Fruit fly (Drosophila melanogaster) whole organism, embryonic: ENCODE data around the gene CG14947.

Source experiments
- Atf6 ChIP-seq: fragments of 200-800 bp; sonication (Bioruptor generic); IDR thresholded peaks from 2 replicates; pipeline ENCODE4 v1.3.6; 2022; ENCODE audit warnings: missing biosample characterization, missing genetic modification characterization
- Awh ChIP-seq: fragments of 200-800 bp; sonication (Bioruptor generic); IDR thresholded peaks from 2 replicates; pipeline ENCODE4, ENCODE4 v1.3.6; 2022; ENCODE audit warnings: missing biosample characterization, missing genetic modification characterization
- CG10209 ChIP-seq: fragments of 200-800 bp; sonication (Bioruptor generic); optimal IDR thresholded peaks from 3 replicates; lab custom pipeline; 2017; ENCODE audit warnings: missing biosample characterization, mild to moderate bottlenecking, missing genetic modification characterization, missing genetic modification reagents
- CG14050 ChIP-seq: fragments of 200-800 bp; sonication (Bioruptor generic); IDR thresholded peaks from 3 replicates; pipeline ENCODE4 v1.3.6; 2022; ENCODE audit warnings: missing biosample characterization, missing genetic modification characterization
- CG14667 ChIP-seq: fragments of 200-800 bp; sonication (Bioruptor generic); IDR thresholded peaks from 2 replicates; pipeline ENCODE4 v1.3.6; 2022; ENCODE audit warnings: missing biosample characterization, missing genetic modification characterization
- CG14965 ChIP-seq: fragments of 200-800 bp; sonication (Bioruptor generic); optimal IDR thresholded peaks from 2 replicates; lab custom pipeline; 2016; ENCODE audit warnings: missing biosample characterization, missing genetic modification characterization, borderline replicate concordance
- CG15479 ChIP-seq: fragments of 200-800 bp; sonication (Bioruptor generic); optimal IDR thresholded peaks from 3 replicates; lab custom pipeline; 2019; ENCODE audit warnings: missing biosample characterization, mild to moderate bottlenecking, missing genetic modification characterization, moderate library complexity
- CG2202 ChIP-seq: fragments of 200-800 bp; sonication (Bioruptor generic); optimal IDR thresholded peaks from 2 replicates; lab custom pipeline; 2018; ENCODE audit warnings: missing biosample characterization, mild to moderate bottlenecking, missing genetic modification characterization
- CG2712 ChIP-seq: fragments of 200-800 bp; optimal IDR thresholded peaks from 3 replicates; lab custom pipeline; 2019; ENCODE audit warnings: missing biosample characterization, mild to moderate bottlenecking, missing genetic modification characterization, moderate library complexity
- CG32772 ChIP-seq: fragments of 200-800 bp; sonication (Bioruptor generic); IDR thresholded peaks from 2 replicates; pipeline ENCODE4 v1.3.6; 2022; ENCODE audit warnings: missing biosample characterization, missing genetic modification characterization
- CG33213 ChIP-seq: fragments of 200-800 bp; sonication (Bioruptor generic); optimal IDR thresholded peaks from 3 replicates; lab custom pipeline; 2016; ENCODE audit warnings: missing biosample characterization, missing genetic modification characterization
- CG3995 ChIP-seq: fragments of 200-800 bp; sonication (Bioruptor generic); optimal IDR thresholded peaks from 3 replicates; lab custom pipeline; 2016; ENCODE audit warnings: missing biosample characterization, missing genetic modification characterization
- CG6689 ChIP-seq: fragments of 200-800 bp; sonication (Bioruptor generic); IDR thresholded peaks from 2 replicates; pipeline ENCODE4 v1.3.6; 2022; ENCODE audit warnings: missing biosample characterization, missing genetic modification characterization
- CG6813 ChIP-seq: fragments of 200-800 bp; sonication (Bioruptor generic); optimal IDR thresholded peaks from 2 replicates; lab custom pipeline; 2017; ENCODE audit warnings: missing biosample characterization, missing genetic modification characterization, mild to moderate bottlenecking, moderate library complexity, missing genetic modification reagents
- CG7271 ChIP-seq: fragments of 200-800 bp; sonication (Bioruptor generic); optimal IDR thresholded peaks from 2 replicates; lab custom pipeline; 2018; ENCODE audit warnings: missing biosample characterization, mild to moderate bottlenecking, missing genetic modification characterization, moderate library complexity
- CG7839 ChIP-seq: fragments of 200-800 bp; sonication (Bioruptor generic); optimal IDR thresholded peaks from 3 replicates; lab custom pipeline; 2018; ENCODE audit warnings: missing biosample characterization, mild to moderate bottlenecking, missing genetic modification characterization, moderate library complexity
- CG8290 ChIP-seq, 3 experiments: fragments of 200-800 bp; sonication (Bioruptor generic); optimal IDR thresholded peaks; 2 replicates each; lab custom pipeline; 2016 to 2019; ENCODE audit warnings: missing biosample characterization in 3 of 3, missing genetic modification characterization in 3 of 3, mild to moderate bottlenecking in 2 of 3, moderate library complexity in 1 of 3
- CHES-1-like ChIP-seq: fragments of 200-800 bp; sonication (Bioruptor generic); optimal IDR thresholded peaks from 2 replicates; lab custom pipeline; 2016; ENCODE audit warnings: missing biosample characterization, missing genetic modification characterization
- ERR ChIP-seq: fragments of 200-800 bp; sonication (Bioruptor generic); optimal IDR thresholded peaks from 2 replicates; lab custom pipeline; 2016; ENCODE audit warnings: missing biosample characterization, missing genetic modification characterization
- Ets65A ChIP-seq: fragments of 200-800 bp; sonication (Bioruptor generic); peaks from one replicate; lab custom pipeline; 2016; ENCODE audit warnings: missing biosample characterization, missing genetic modification characterization
- Ets97D ChIP-seq: fragments of 200-800 bp; sonication (Bioruptor generic); optimal IDR thresholded peaks from 3 replicates; lab custom pipeline; 2016; ENCODE audit warnings: missing biosample characterization, missing genetic modification characterization
- HLHmδ ChIP-seq: fragments of 200-800 bp; sonication (Bioruptor generic); optimal IDR thresholded peaks from 2 replicates; lab custom pipeline; 2018; ENCODE audit warnings: missing biosample characterization, mild to moderate bottlenecking, missing genetic modification characterization, moderate library complexity
- Hr78 ChIP-seq, 2 experiments: fragments of 200-800 bp in 1 of 2; fragments of >200 bp in 1 of 2; sonication (Bioruptor generic) in 1 of 2; optimal IDR thresholded peaks; 2 replicates each; lab custom pipeline; 2017 to 2019; ENCODE audit warnings: missing biosample characterization in 2 of 2, missing genetic modification characterization in 2 of 2, mild to moderate bottlenecking in 1 of 2, moderate library complexity in 1 of 2
- Kr ChIP-seq: fragments of 200-800 bp; sonication (Bioruptor generic); optimal IDR thresholded peaks from 2 replicates; lab custom pipeline; 2017; ENCODE audit warnings: missing biosample characterization, mild to moderate bottlenecking, missing genetic modification characterization
- MTF-1 ChIP-seq: fragments of 200-800 bp; sonication (Bioruptor generic); optimal IDR thresholded peaks from 2 replicates; lab custom pipeline; 2018; ENCODE audit warnings: missing biosample characterization, mild to moderate bottlenecking, missing genetic modification characterization, borderline replicate concordance
- Opbp ChIP-seq: fragments of 200-800 bp; sonication (Bioruptor generic); IDR thresholded peaks from 3 replicates; pipeline ENCODE4 v1.3.6; 2022; ENCODE audit warnings: missing biosample characterization, missing genetic modification characterization; ENCODE audit not compliant: partially characterized antibody
- Optix ChIP-seq: fragments of 200-800 bp; sonication (Bioruptor generic); IDR thresholded peaks from 3 replicates; pipeline ENCODE4 v1.3.6; 2022; ENCODE audit warnings: missing biosample characterization, missing genetic modification characterization
- Rfx ChIP-seq: fragments of 200-800 bp; sonication (Bioruptor generic); IDR thresholded peaks from 2 replicates; pipeline ENCODE4 v1.3.6; 2022; ENCODE audit warnings: missing biosample characterization, missing genetic modification characterization
- Side ChIP-seq: fragments of 200-800 bp; sonication (Bioruptor generic); optimal IDR thresholded peaks from 2 replicates; lab custom pipeline; 2016; ENCODE audit warnings: missing biosample characterization, missing genetic modification characterization
- Six4 ChIP-seq: fragments of 200-800 bp; sonication (Bioruptor generic); optimal IDR thresholded peaks from 2 replicates; lab custom pipeline; 2016; ENCODE audit warnings: missing biosample characterization, missing genetic modification characterization
- Vsx1 ChIP-seq: fragments of 200-800 bp; sonication (Bioruptor generic); optimal IDR thresholded peaks from 2 replicates; lab custom pipeline; 2017; ENCODE audit warnings: missing biosample characterization, mild to moderate bottlenecking, missing genetic modification characterization, missing genetic modification reagents
- Xbp1 ChIP-seq: fragments of 200-800 bp; sonication (Bioruptor generic); optimal IDR thresholded peaks from 3 replicates; lab custom pipeline; 2016; ENCODE audit warnings: missing biosample characterization, mild to moderate bottlenecking, missing genetic modification characterization
- Xrp1 ChIP-seq: fragments of 200-800 bp; sonication (Bioruptor generic); IDR thresholded peaks from 2 replicates; pipeline ENCODE4 v1.3.6; 2022; ENCODE audit warnings: missing biosample characterization, missing genetic modification characterization
- abd-A ChIP-seq: fragments of 200-800 bp; sonication (Bioruptor generic); optimal IDR thresholded peaks from 3 replicates; lab custom pipeline; 2019; ENCODE audit warnings: missing biosample characterization, mild to moderate bottlenecking, missing genetic modification characterization, moderate library complexity
- ac ChIP-seq: fragments of 200-800 bp; sonication (Bioruptor generic); optimal IDR thresholded peaks from 3 replicates; lab custom pipeline; 2017; ENCODE audit warnings: missing biosample characterization, mild to moderate bottlenecking, missing genetic modification characterization
- bsh ChIP-seq, 2 experiments: fragments of 200-800 bp; sonication (Bioruptor generic); optimal IDR thresholded peaks; 2 replicates each; lab custom pipeline; 2017 to 2018; ENCODE audit warnings: mild to moderate bottlenecking in 2 of 2, missing biosample characterization in 2 of 2, missing genetic modification characterization in 2 of 2, moderate library complexity in 1 of 2
- crol ChIP-seq: fragments of 200-800 bp; sonication (Bioruptor generic); IDR thresholded peaks from 2 replicates; pipeline ENCODE4 v1.3.6; 2022; ENCODE audit warnings: missing biosample characterization, missing genetic modification characterization
- dati ChIP-seq: fragments of 200-800 bp; sonication (Bioruptor generic); IDR thresholded peaks from 2 replicates; pipeline ENCODE4 v1.3.6; 2022; ENCODE audit warnings: missing biosample characterization, missing genetic modification characterization
- fd102C ChIP-seq: fragments of 200-800 bp; sonication (Bioruptor generic); optimal IDR thresholded peaks from 2 replicates; lab custom pipeline; 2018; ENCODE audit warnings: missing biosample characterization, mild to moderate bottlenecking, missing genetic modification characterization, moderate library complexity
- fu2 ChIP-seq: fragments of 200-800 bp; sonication (Bioruptor generic); optimal IDR thresholded peaks from 2 replicates; lab custom pipeline; 2016; ENCODE audit warnings: missing biosample characterization, missing genetic modification characterization
- gce ChIP-seq: fragments of 200-800 bp; sonication (Bioruptor generic); IDR thresholded peaks from 3 replicates; pipeline ENCODE4 v1.3.6; 2022; ENCODE audit warnings: missing biosample characterization, missing genetic modification characterization
- gcm ChIP-seq: fragments of 200-800 bp; sonication (Bioruptor generic); optimal IDR thresholded peaks from 2 replicates; lab custom pipeline; 2019; ENCODE audit warnings: missing biosample characterization, mild to moderate bottlenecking, missing genetic modification characterization, moderate library complexity
- jigr1 ChIP-seq: fragments of 200-800 bp; sonication (Bioruptor generic); IDR thresholded peaks from 3 replicates; pipeline ENCODE4 v1.3.6; 2022; ENCODE audit warnings: missing biosample characterization, missing genetic modification characterization
- lmd ChIP-seq: fragments of 200-800 bp; sonication (Bioruptor generic); IDR thresholded peaks from 2 replicates; pipeline ENCODE4 v1.3.6; 2022; ENCODE audit warnings: missing biosample characterization, missing genetic modification characterization
- mld ChIP-seq: fragments of 200-800 bp; sonication (Bioruptor generic); IDR thresholded peaks from 3 replicates; pipeline ENCODE4 v1.3.6; 2022; ENCODE audit warnings: missing biosample characterization, missing genetic modification characterization; ENCODE audit not compliant: partially characterized antibody
- onecut ChIP-seq: fragments of 200-800 bp; sonication (Bioruptor generic); IDR thresholded peaks from 2 replicates; pipeline ENCODE4 v1.3.6; 2022; ENCODE audit warnings: missing biosample characterization, missing genetic modification characterization
- sim ChIP-seq: fragments of 200-800 bp; sonication (Bioruptor generic); IDR thresholded peaks from 2 replicates; pipeline ENCODE4 v1.3.6; 2022; ENCODE audit warnings: missing biosample characterization, missing genetic modification characterization
- sr ChIP-seq: fragments of 200-800 bp; sonication (Bioruptor generic); IDR thresholded peaks from 3 replicates; pipeline ENCODE4 v1.3.6; 2022; ENCODE audit warnings: missing biosample characterization, missing genetic modification characterization
- stc ChIP-seq: fragments of 200-800 bp; sonication (Bioruptor generic); IDR thresholded peaks from 2 replicates; pipeline ENCODE4 v1.3.6; 2022; ENCODE audit warnings: missing biosample characterization, missing genetic modification characterization
- wek ChIP-seq: fragments of 200-800 bp; sonication (Bioruptor generic); optimal IDR thresholded peaks from 3 replicates; lab custom pipeline; 2018; ENCODE audit warnings: missing biosample characterization, mild to moderate bottlenecking, missing genetic modification characterization, moderate library complexity

The CG14947 gene

dm6 chr2L:12075850-12076249 lies at the start of gene CG14947 (continued):
- TF ChIP-seq jigr1 (GFP tag; lab: Robert Waterston, UW) (no peak), Optix (GFP tag; lab: Robert Waterston, UW) (no peak), CG7839 (tag; lab: Kevin White, UChicago) (no peak), crol (peak; percentile 18; the same call in 1 of the 2 replicates), sr (no peak), ERR (no peak), Kr (GFP tag; lab: Kevin White, UChicago) (peak; percentile 25), Xbp1 (GFP tag; lab: Kevin White, UChicago) (peak; percentile 13), CG8290 (GFP tag; optimal IDR thresholded peaks at IDR 0.05; lab: Kevin White, UChicago) (no peak), CG8290 (tag; optimal IDR thresholded peaks at IDR 0.05; lab: Kevin White, UChicago) (peak in 1 of 2 experiments; percentile 41), wek (GFP tag; lab: Kevin White, UChicago) (no peak), Six4 (GFP tag; lab: Kevin White, UChicago) (no peak), fd102C (GFP tag; lab: Kevin White, UChicago) (peak; percentile 52), Side (no peak), Ets65A (GFP tag; lab: Kevin White, UChicago) (no peak), Vsx1 (GFP tag; lab: Kevin White, UChicago) (peak; percentile 43), Awh (GFP tag; lab: Robert Waterston, UW) (0 out of 2 replicates have a peak, but pooled peaks have one; percentile 28), gce (GFP tag; lab: Robert Waterston, UW) (0 out of 3 replicates have a peak, but pooled peaks have one; percentile 18), CG6689 (GFP tag; lab: Robert Waterston, UW) (0 out of 2 replicates have a peak, but pooled peaks have one; percentile 27), CHES-1-like (GFP tag; lab: Kevin White, UChicago) (no peak), stc (GFP tag; lab: Robert Waterston, UW) (no peak), CG15479 (GFP tag; lab: Kevin White, UChicago) (peak; percentile 39), CG6813 (GFP tag; lab: Kevin White, UChicago) (peak; percentile 30), Xrp1 (0 out of 2 replicates have a peak, but pooled peaks have one; percentile 31), Atf6 (no peak), dati (GFP tag; lab: Robert Waterston, UW) (no peak), CG14050 (no peak), Ets97D (peak; percentile 76), Hr78 (GFP tag; optimal IDR thresholded peaks at IDR 0.05; lab: Kevin White, UChicago) (no peak), onecut (GFP tag; lab: Robert Waterston, UW) (no peak), CG7271 (peak; percentile 90), bsh (GFP tag; optimal IDR thresholded peaks at IDR 0.05; lab: Kevin White, UChicago) (peak in 1 of 2 experiments; percentile 20), CG14965 (GFP tag; lab: Kevin White, UChicago) (no peak), CG3995 (GFP tag; lab: Kevin White, UChicago) (no peak), CG33213 (no peak), abd-A (no peak), fu2 (GFP tag; lab: Kevin White, UChicago) (no peak), mld (no peak), CG32772 (GFP tag; lab: Robert Waterston, UW) (0 out of 2 replicates have a peak, but pooled peaks have one; percentile 17), Rfx (GFP tag; lab: Robert Waterston, UW) (no peak), CG2202 (tag; lab: Kevin White, UChicago) (no peak), lmd (no peak), gcm (GFP tag; lab: Kevin White, UChicago) (no peak), CG14667 (GFP tag; lab: Robert Waterston, UW) (no peak), MTF-1 (GFP tag; lab: Kevin White, UChicago) (peak; percentile 17), CG2712 (peak; percentile 15), sim (GFP tag; lab: Robert Waterston, UW) (no peak), CG10209 (GFP tag; lab: Kevin White, UChicago) (no peak), Opbp (GFP tag; lab: Robert Waterston, UW) (no peak), ac (GFP tag; lab: Kevin White, UChicago) (peak; percentile 32), HLHmδ (GFP tag; lab: Kevin White, UChicago) (peak; percentile 59)
